Fruit fly (Drosophila melanogaster): ENCODE data around the gene Wdr82.

The Wdr82 gene

DNA sequence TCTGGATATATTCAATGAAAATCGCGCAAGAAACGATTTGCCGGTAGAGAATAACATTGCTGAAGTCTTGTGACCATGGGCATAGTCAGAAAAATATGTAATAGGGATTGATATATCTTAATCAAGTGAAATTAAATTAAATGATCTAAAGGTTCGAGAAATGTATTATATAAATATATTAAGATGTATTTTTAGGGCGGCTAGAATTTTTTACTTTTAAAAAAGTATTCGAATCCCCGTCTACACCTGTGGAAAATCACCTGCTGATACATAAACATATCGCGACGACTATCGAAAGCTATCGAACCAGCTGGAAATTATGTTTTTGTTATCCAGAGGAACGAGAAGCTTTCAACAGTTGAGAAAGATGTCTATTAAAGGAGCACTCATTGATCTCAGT is 2.5 kb downstream of the Wdr82 start, which contains the start of the genes CG13390 and CG17294 (continued):
- TF ChIP-seq Opbp (GFP tag; IDR thresholded peaks at IDR 0.05; ENCODE audit: partially characterized antibody): peak; percentile 31; the same call in 1 of the 3 replicates
- TF ChIP-seq gsb (GFP tag; IDR thresholded peaks at IDR 0.05): peak; percentile 99
- peak; percentile 92 for TF ChIP-seq CG16863 (GFP tag; optimal IDR thresholded peaks at IDR 0.05)
- no peak for TF ChIP-seq Tbp (GFP tag; optimal IDR thresholded peaks at IDR 0.05)
- peak; percentile 99 for TF ChIP-seq Blimp-1 (GFP tag; optimal IDR thresholded peaks at IDR 0.05)
- peak; percentile 97 for TF ChIP-seq aop (GFP tag; IDR thresholded peaks at IDR 0.05)
- peak; percentile 89 for TF ChIP-seq sima (GFP tag; optimal IDR thresholded peaks at IDR 0.05)
- TF ChIP-seq dm (GFP tag; optimal IDR thresholded peaks at IDR 0.05): peak; percentile 87
- TF ChIP-seq CG2202 (tag; optimal IDR thresholded peaks at IDR 0.05): peak; percentile 99
- TF ChIP-seq slou (GFP tag; optimal IDR thresholded peaks at IDR 0.05): peak; percentile 99
- no peak for TF ChIP-seq Dfd (GFP tag; optimal IDR thresholded peaks at IDR 0.05)
- no peak for TF ChIP-seq HLHmδ (GFP tag; optimal IDR thresholded peaks at IDR 0.05)
- TF ChIP-seq Meics (GFP tag; optimal IDR thresholded peaks at IDR 0.05): peak; percentile 100
- peak; percentile 98 for TF ChIP-seq tup (GFP tag; optimal IDR thresholded peaks at IDR 0.05)
- peak; percentile 100 for TF ChIP-seq Fer1 (GFP tag; optimal IDR thresholded peaks at IDR 0.05)
- peak; percentile 86 for TF ChIP-seq luna (GFP tag; optimal IDR thresholded peaks at IDR 0.05)
- TF ChIP-seq CG13296 (GFP tag; optimal IDR thresholded peaks at IDR 0.05): peak; percentile 100
- TF ChIP-seq NC2β (GFP tag; optimal IDR thresholded peaks at IDR 0.05): peak; percentile 90
- TF ChIP-seq HLH4C (GFP tag; IDR thresholded peaks at IDR 0.05; ENCODE audit: partially characterized antibody): peak; percentile 76
- peak; percentile 98 for TF ChIP-seq ash1 (GFP tag; optimal IDR thresholded peaks at IDR 0.05)
- peak; percentile 99 for TF ChIP-seq zen (tag; optimal IDR thresholded peaks at IDR 0.05)
- TF ChIP-seq Rx (GFP tag; IDR thresholded peaks at IDR 0.05): peak; percentile 99
- TF ChIP-seq CG4328 (GFP tag; optimal IDR thresholded peaks at IDR 0.05): peak; percentile 99
- peak; percentile 100 for TF ChIP-seq Fer2 (tag; optimal IDR thresholded peaks at IDR 0.05)
- peak; percentile 99 for TF ChIP-seq sug (tag; optimal IDR thresholded peaks at IDR 0.05)
- TF ChIP-seq cwo (GFP tag; optimal IDR thresholded peaks at IDR 0.05): peak; percentile 99
- peak; percentile 91 for TF ChIP-seq CG9609 (GFP tag; optimal IDR thresholded peaks at IDR 0.05)
- TF ChIP-seq CG7987 (GFP tag; optimal IDR thresholded peaks at IDR 0.05): peak; percentile 98
- peak; percentile 82 for TF ChIP-seq ftz-f1 (GFP tag; optimal IDR thresholded peaks at IDR 0.05)
- TF ChIP-seq CG10431 (GFP tag; optimal IDR thresholded peaks at IDR 0.05): peak; percentile 97
- TF ChIP-seq cad (GFP tag; optimal IDR thresholded peaks at IDR 0.05): no peak
- peak; percentile 99 for TF ChIP-seq Hr3 (GFP tag; optimal IDR thresholded peaks at IDR 0.05)
- TF ChIP-seq CG7839 (tag; optimal IDR thresholded peaks at IDR 0.05): peak; percentile 100
- TF ChIP-seq Drgx (GFP tag; IDR thresholded peaks at IDR 0.05): peak; percentile 100
- peak; percentile 100 for TF ChIP-seq HHEX (GFP tag; optimal IDR thresholded peaks at IDR 0.05)
- peak; percentile 79 for TF ChIP-seq en (GFP tag; optimal IDR thresholded peaks at IDR 0.05)
- peak; percentile 91 for TF ChIP-seq CG13287 (GFP tag; IDR thresholded peaks at IDR 0.05; ENCODE audit: partially characterized antibody)
- TF ChIP-seq Elba2 (GFP tag; optimal IDR thresholded peaks at IDR 0.05): peak; percentile 82
- TF ChIP-seq sim (GFP tag; IDR thresholded peaks at IDR 0.05): peak; percentile 99
- peak; percentile 71; the same call in 1 of the 2 replicates for TF ChIP-seq inv (GFP tag; IDR thresholded peaks at IDR 0.05; ENCODE audit: partially characterized antibody)
- TF ChIP-seq zfh1 (GFP tag; IDR thresholded peaks at IDR 0.05): peak; percentile 100
- peak; percentile 85 for TF ChIP-seq Hmx (GFP tag; optimal IDR thresholded peaks at IDR 0.05)
- TF ChIP-seq CG7357 (GFP tag; IDR thresholded peaks at IDR 0.05): peak; percentile 98
- TF ChIP-seq sc (optimal IDR thresholded peaks at IDR 0.05): no peak
- TF ChIP-seq sc (GFP tag; optimal IDR thresholded peaks at IDR 0.05): peak; percentile 99
- peak; percentile 100 for TF ChIP-seq Fer3 (tag; optimal IDR thresholded peaks at IDR 0.05)
- peak; percentile 96 for TF ChIP-seq CG3838 (GFP tag; optimal IDR thresholded peaks at IDR 0.05)
- peak; percentile 90 for TF ChIP-seq CG10321 (GFP tag; IDR thresholded peaks at IDR 0.05)
- TF ChIP-seq bigmax (GFP tag; optimal IDR thresholded peaks at IDR 0.05): peak; percentile 83
- no peak for TF ChIP-seq pan (optimal IDR thresholded peaks at IDR 0.05)
- peak in 1 of 2 experiments; percentile 100 for TF ChIP-seq pan (GFP tag; optimal IDR thresholded peaks at IDR 0.05 in 1 of 2, IDR thresholded peaks at IDR 0.05 in 1 of 2)

Data from whole organism, embryonic.